Worm (Caenorhabditis elegans): Measurements from ENCODE around the gene grl-20.

Gene grl-20

DNA sequence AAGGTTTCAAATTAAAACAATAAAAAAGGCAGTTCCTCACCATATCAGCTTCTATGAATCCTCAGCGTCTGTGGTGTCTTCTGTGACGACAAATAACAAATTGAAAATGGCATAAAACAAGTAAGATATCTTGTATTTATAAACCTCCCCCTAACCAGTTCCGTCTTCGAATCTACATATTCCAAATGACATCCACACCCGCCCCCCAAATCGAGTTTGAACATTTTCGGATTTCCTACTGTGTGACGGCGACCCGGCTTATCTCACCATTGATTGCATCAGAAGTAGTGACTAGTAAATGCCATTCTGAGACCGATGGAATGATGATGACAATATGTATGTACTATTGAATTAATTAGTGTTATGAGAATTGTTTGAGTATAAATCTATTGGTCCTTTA is at the start of gene grl-20:
TSS of gene grl-20 (minus strand) at position 101 of the 400 bp plus-strand sequence.
- TF ChIP-seq dpl-1 (GFP tag; optimal IDR thresholded peaks at IDR 0.05) (no peak), nhr-12 (tag; optimal IDR thresholded peaks at IDR 0.05) (no peak), nhr-71 (tag; optimal IDR thresholded peaks at IDR 0.05) (no peak), F16B12.6 (tag; optimal IDR thresholded peaks at IDR 0.05) (no peak), snpc-4 (tag; optimal IDR thresholded peaks at IDR 0.05) (no peak), ceh-63 (GFP tag; optimal IDR thresholded peaks at IDR 0.05) (no peak), egl-27 (tag; optimal IDR thresholded peaks at IDR 0.05) (no peak), mdl-1 (tag; optimal IDR thresholded peaks at IDR 0.05) (no peak), lin-35 (GFP tag; optimal IDR thresholded peaks at IDR 0.05) (no peak), nhr-237 (tag; optimal IDR thresholded peaks at IDR 0.05) (no peak), nhr-47 (tag; optimal IDR thresholded peaks at IDR 0.05) (no peak), ceh-8 (GFP tag; optimal IDR thresholded peaks at IDR 0.05) (no peak), mab-9 (GFP tag; IDR thresholded peaks at IDR 0.05) (no peak), sptf-1 (tag; optimal IDR thresholded peaks at IDR 0.05) (no peak), nhr-84 (tag; optimal IDR thresholded peaks at IDR 0.05) (no peak), zip-4 (GFP tag; optimal IDR thresholded peaks at IDR 0.05) (no peak), nhr-11 (tag; optimal IDR thresholded peaks at IDR 0.05) (no peak), C04F5.9 (tag; optimal IDR thresholded peaks at IDR 0.05) (no peak)

DNA sequence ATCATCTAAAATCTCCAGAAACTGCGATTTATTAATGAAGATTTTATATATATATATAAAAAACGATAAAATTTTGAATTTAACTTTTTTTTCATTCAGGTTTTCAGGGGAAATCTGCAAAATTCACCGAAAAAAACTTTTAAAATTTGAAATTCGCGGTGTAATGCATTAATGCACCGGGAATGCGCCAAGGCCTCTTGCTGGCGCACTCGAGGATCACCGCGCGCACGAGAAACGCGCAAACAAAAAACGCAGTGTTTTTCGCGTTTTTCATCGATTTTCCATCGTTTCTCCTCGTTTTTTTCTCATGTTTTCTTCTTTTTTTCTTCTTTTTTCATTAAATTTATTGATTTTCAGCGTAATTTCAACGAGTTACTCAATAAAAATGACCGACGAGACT is 48.9 kb upstream of the grl-20 start, which contains the start of gene hrpu-2:
TSS of gene hrpu-2 (plus strand) at position 352 of the 400 bp plus-strand sequence.
- TF ChIP-seq ztf-4 (tag; optimal IDR thresholded peaks at IDR 0.05) (peak; percentile 75), aha-1 (tag; optimal IDR thresholded peaks at IDR 0.05) (peak; percentile 35), hlh-17 (GFP tag; optimal IDR thresholded peaks at IDR 0.05; ENCODE audit: borderline replicate concordance) (no peak), unc-130 (tag; optimal IDR thresholded peaks at IDR 0.05) (peak; percentile 11), lin-14 (GFP tag; optimal IDR thresholded peaks at IDR 0.05) (peak; percentile 87), nhr-71 (tag; optimal IDR thresholded peaks at IDR 0.05) (peak; percentile 94), nhr-237 (tag; optimal IDR thresholded peaks at IDR 0.05) (peak; percentile 7), mdl-1 (tag; optimal IDR thresholded peaks at IDR 0.05) (peak in 1 of 2 experiments; percentile 80), lin-15B (tag; optimal IDR thresholded peaks at IDR 0.05) (peak; percentile 75), nhr-11 (tag; optimal IDR thresholded peaks at IDR 0.05) (peak; percentile 64), snpc-4 (tag; optimal IDR thresholded peaks at IDR 0.05) (peak; percentile 78), unc-30 (tag; optimal IDR thresholded peaks at IDR 0.05) (peak; percentile 13), unc-98 (GFP tag; IDR thresholded peaks at IDR 0.05) (peak; percentile 41; the same call in 1 of the 2 replicates), egl-13 (tag; optimal IDR thresholded peaks at IDR 0.05) (peak; percentile 83), lin-39 (tag; optimal IDR thresholded peaks at IDR 0.05) (peak; percentile 90), nhr-84 (tag; optimal IDR thresholded peaks at IDR 0.05) (no peak), unc-62 (GFP tag; optimal IDR thresholded peaks at IDR 0.05) (no peak), fkh-10 (GFP tag; optimal IDR thresholded peaks at IDR 0.05) (peak; percentile 77), nhr-12 (tag; optimal IDR thresholded peaks at IDR 0.05) (no peak), unc-86 (tag; optimal IDR thresholded peaks at IDR 0.05) (peak; percentile 88), nhr-19 (GFP tag; conservative IDR thresholded peaks at IDR 0.05) (peak; percentile 91), irx-1 (tag; optimal IDR thresholded peaks at IDR 0.05) (peak; percentile 89), xbp-1 (tag; optimal IDR thresholded peaks at IDR 0.05) (peak; percentile 86), nhr-76 (tag; optimal IDR thresholded peaks at IDR 0.05) (no peak), fkh-4 (tag; optimal IDR thresholded peaks at IDR 0.05; ENCODE audit: borderline replicate concordance) (peak; percentile 24), lsy-2 (tag; optimal IDR thresholded peaks at IDR 0.05) (peak; percentile 91 to 93), ztf-11 (tag; optimal IDR thresholded peaks at IDR 0.05) (peak in 1 of 2 experiments; percentile 76), aly-2 (tag; optimal IDR thresholded peaks at IDR 0.05) (peak; percentile 85), nhr-28 (tag; optimal IDR thresholded peaks at IDR 0.05) (no peak), grh-1 (GFP tag; IDR thresholded peaks at IDR 0.05) (peak; percentile 91), ama-1 (optimal IDR thresholded peaks at IDR 0.05) (peak; percentile 50), skn-1 (tag; optimal IDR thresholded peaks at IDR 0.05) (peak; percentile 80), mef-2 (tag; optimal IDR thresholded peaks at IDR 0.05) (peak; percentile 42), efl-1 (optimal IDR thresholded peaks at IDR 0.05) (peak; percentile 98 to 99), efl-1 (GFP tag; optimal IDR thresholded peaks at IDR 0.05 in 1 of 2) (peak; percentile 98 to 100), pax-3 (tag; optimal IDR thresholded peaks at IDR 0.05) (peak; percentile 80), lin-13 (GFP tag; optimal IDR thresholded peaks at IDR 0.05) (peak; percentile 90), fos-1 (tag; optimal IDR thresholded peaks at IDR 0.05) (peak; percentile 84), vab-15 (tag; optimal IDR thresholded peaks at IDR 0.05) (no peak), jun-1 (tag; optimal IDR thresholded peaks at IDR 0.05) (peak; percentile 85), ceh-8 (GFP tag; optimal IDR thresholded peaks at IDR 0.05) (peak; percentile 91), pqm-1 (tag; optimal IDR thresholded peaks at IDR 0.05) (no peak)
